Fruit fly (Drosophila melanogaster) whole organism, prepupa: ENCODE results near the gene CG14445.

Experiments
- Blimp-1 ChIP-seq: fragments of 200-800 bp; sonication (Bioruptor generic); optimal IDR thresholded peaks from 3 replicates; lab custom pipeline; 2017; ENCODE audit warnings: missing biosample characterization, missing genetic modification characterization, mild to moderate bottlenecking, moderate library complexity, missing genetic modification reagents
- CG10631 ChIP-seq: fragments of 200-800 bp; sonication (Bioruptor generic); optimal IDR thresholded peaks from 2 replicates; lab custom pipeline; 2016; ENCODE audit warnings: missing biosample characterization, missing genetic modification characterization
- CG11294 ChIP-seq: fragments of 200-800 bp; sonication (Bioruptor generic); IDR thresholded peaks from 2 replicates; pipeline ENCODE4 v1.3.6; 2022; ENCODE audit warnings: missing biosample characterization, missing genetic modification characterization
- CG11762 ChIP-seq: fragments of 200-800 bp; sonication (Bioruptor generic); optimal IDR thresholded peaks from 3 replicates; lab custom pipeline; 2016; ENCODE audit warnings: missing biosample characterization, missing genetic modification characterization; ENCODE audit not compliant: insufficient read depth
- CG15336 ChIP-seq: fragments of 200-800 bp; sonication (Bioruptor generic); IDR thresholded peaks from 2 replicates; pipeline ENCODE4 v1.3.6; 2022; ENCODE audit warnings: missing biosample characterization, missing genetic modification characterization
- CG1621 ChIP-seq: fragments of 200-800 bp; sonication (Bioruptor generic); optimal IDR thresholded peaks from 3 replicates; lab custom pipeline; 2018; ENCODE audit warnings: missing biosample characterization, mild to moderate bottlenecking, missing genetic modification characterization
- CG31627 ChIP-seq: fragments of 200-800 bp; sonication (Bioruptor generic); optimal IDR thresholded peaks from 3 replicates; lab custom pipeline; 2016; ENCODE audit warnings: missing biosample characterization, missing genetic modification characterization
- CG34406 ChIP-seq: fragments of 200-800 bp; sonication (Bioruptor generic); optimal IDR thresholded peaks from 3 replicates; lab custom pipeline; 2016; ENCODE audit warnings: missing biosample characterization, missing genetic modification characterization
- CG3919 ChIP-seq: fragments of 200-800 bp; sonication (Bioruptor generic); optimal IDR thresholded peaks from 3 replicates; lab custom pipeline; 2016; ENCODE audit warnings: missing biosample characterization, missing genetic modification characterization
- CG6163 ChIP-seq: fragments of 200-800 bp; sonication (Bioruptor generic); IDR thresholded peaks from 3 replicates; pipeline ENCODE4 v1.3.6; 2022; ENCODE audit warnings: missing biosample characterization, missing genetic modification characterization
- CG6808 ChIP-seq: fragments of 200-800 bp; sonication (Bioruptor generic); optimal IDR thresholded peaks from 3 replicates; lab custom pipeline; 2017; ENCODE audit warnings: missing biosample characterization, missing genetic modification characterization, mild to moderate bottlenecking, moderate library complexity, missing genetic modification reagents
- CG7368 ChIP-seq: fragments of 200-800 bp; sonication (Bioruptor generic); optimal IDR thresholded peaks from 3 replicates; lab custom pipeline; 2016; ENCODE audit warnings: missing biosample characterization, missing genetic modification characterization
- CG8319 ChIP-seq: fragments of 200-800 bp; sonication (Bioruptor generic); optimal IDR thresholded peaks from 3 replicates; lab custom pipeline; 2016; ENCODE audit warnings: missing biosample characterization, missing genetic modification characterization
- CG8632 ChIP-seq: fragments of 200-800 bp; sonication (Bioruptor generic); optimal IDR thresholded peaks from 3 replicates; lab custom pipeline; 2016; ENCODE audit warnings: missing biosample characterization, missing genetic modification characterization
- CG9139 ChIP-seq: fragments of 200-800 bp; sonication (Bioruptor generic); optimal IDR thresholded peaks from 3 replicates; lab custom pipeline; 2017; ENCODE audit warnings: missing biosample characterization, mild to moderate bottlenecking, missing genetic modification characterization
- Eip78C ChIP-seq: fragments of 200-800 bp; sonication (Bioruptor generic); peaks from one replicate; lab custom pipeline; 2016; ENCODE audit warnings: missing biosample characterization, missing genetic modification characterization
- Ets96B ChIP-seq: fragments of 200-800 bp; optimal IDR thresholded peaks from 2 replicates; lab custom pipeline; 2019; ENCODE audit warnings: missing biosample characterization, mild to moderate bottlenecking, missing genetic modification characterization, moderate library complexity
- Gug ChIP-seq: fragments of 200-800 bp; sonication (Bioruptor generic); IDR thresholded peaks from 2 replicates; pipeline ENCODE4 v1.3.6; 2022; ENCODE audit warnings: missing biosample characterization, missing genetic modification characterization
- Hr39 ChIP-seq: fragments of 200-800 bp; sonication (Bioruptor generic); optimal IDR thresholded peaks from 2 replicates; lab custom pipeline; 2016; ENCODE audit warnings: missing biosample characterization, missing genetic modification characterization
- Hr4 ChIP-seq: fragments of 200-800 bp; sonication (Bioruptor generic); optimal IDR thresholded peaks from 3 replicates; lab custom pipeline; 2016; ENCODE audit warnings: missing biosample characterization, missing genetic modification characterization
- Lpt ChIP-seq: fragments of 200-800 bp; sonication (Bioruptor generic); optimal IDR thresholded peaks from 3 replicates; lab custom pipeline; 2016; ENCODE audit warnings: missing biosample characterization, missing genetic modification characterization
- Met ChIP-seq: fragments of 200-800 bp; sonication (Bioruptor generic); optimal IDR thresholded peaks from 3 replicates; lab custom pipeline; 2016; ENCODE audit warnings: missing biosample characterization, missing genetic modification characterization
- OdsH ChIP-seq: fragments of 200-800 bp; sonication (Bioruptor generic); optimal IDR thresholded peaks from 3 replicates; lab custom pipeline; 2016; ENCODE audit warnings: missing biosample characterization, missing genetic modification characterization
- Sox14 ChIP-seq: fragments of 200-800 bp; sonication (Bioruptor generic); optimal IDR thresholded peaks from 3 replicates; lab custom pipeline; 2016; ENCODE audit warnings: missing biosample characterization, missing genetic modification characterization
- Sox15 ChIP-seq: fragments of 200-800 bp; sonication (Bioruptor generic); optimal IDR thresholded peaks from 3 replicates; lab custom pipeline; 2016; ENCODE audit warnings: missing biosample characterization, missing genetic modification characterization
- acj6 ChIP-seq: fragments of 200-800 bp; sonication (Bioruptor generic); optimal IDR thresholded peaks from 3 replicates; lab custom pipeline; 2016; ENCODE audit warnings: missing biosample characterization, missing genetic modification characterization
- dac ChIP-seq: fragments of 200-800 bp; sonication (Bioruptor generic); optimal IDR thresholded peaks from 2 replicates; lab custom pipeline; 2017; ENCODE audit warnings: missing biosample characterization, mild to moderate bottlenecking, missing genetic modification characterization
- dsx ChIP-seq: fragments of 200-800 bp; optimal IDR thresholded peaks from 3 replicates; lab custom pipeline; 2019; ENCODE audit warnings: missing biosample characterization, mild to moderate bottlenecking, missing genetic modification characterization, moderate library complexity; ENCODE audit not compliant: poor library complexity, severe bottlenecking
- esn ChIP-seq: fragments of 200-800 bp; sonication (Bioruptor generic); optimal IDR thresholded peaks from 2 replicates; lab custom pipeline; 2016; ENCODE audit warnings: missing biosample characterization, mild to moderate bottlenecking, missing genetic modification characterization, moderate library complexity
- fkh ChIP-seq: fragments of 200-800 bp; sonication (Bioruptor generic); optimal IDR thresholded peaks from 3 replicates; lab custom pipeline; 2017; ENCODE audit warnings: missing biosample characterization, mild to moderate bottlenecking, missing genetic modification characterization, moderate library complexity
- lz ChIP-seq: fragments of 200-800 bp; sonication (Bioruptor generic); optimal IDR thresholded peaks from 3 replicates; lab custom pipeline; 2016; ENCODE audit warnings: missing biosample characterization, missing genetic modification characterization
- net ChIP-seq: fragments of 200-800 bp; sonication (Bioruptor generic); optimal IDR thresholded peaks from 3 replicates; lab custom pipeline; 2016; ENCODE audit warnings: missing biosample characterization, missing genetic modification characterization
- pdm3 ChIP-seq: fragments of 200-800 bp; sonication (Bioruptor generic); optimal IDR thresholded peaks from 3 replicates; lab custom pipeline; 2016; ENCODE audit warnings: missing biosample characterization, missing genetic modification characterization
- salr ChIP-seq, 2 experiments: fragments of 200-800 bp; sonication (Bioruptor generic); optimal IDR thresholded peaks; 3 replicates each; lab custom pipeline; 2016 to 2018; ENCODE audit warnings: missing biosample characterization in 2 of 2, missing genetic modification characterization in 2 of 2, mild to moderate bottlenecking in 1 of 2
- spab ChIP-seq: fragments of 200-800 bp; sonication (Bioruptor generic); optimal IDR thresholded peaks from 2 replicates; lab custom pipeline; 2017; ENCODE audit warnings: missing biosample characterization, mild to moderate bottlenecking, missing genetic modification characterization, missing genetic modification reagents
- ss ChIP-seq, 2 experiments: fragments of 200-800 bp; sonication (Bioruptor generic); optimal IDR thresholded peaks; 2 replicates in 1 of 2; 3 replicates in 1 of 2; lab custom pipeline; 2017 to 2018; ENCODE audit warnings: mild to moderate bottlenecking in 2 of 2, missing biosample characterization in 2 of 2, missing genetic modification characterization in 2 of 2, moderate library complexity in 1 of 2
- svp ChIP-seq: fragments of 200-800 bp; sonication (Bioruptor generic); peaks from one replicate; lab custom pipeline; 2016; ENCODE audit warnings: missing biosample characterization, missing genetic modification characterization
- vri ChIP-seq: fragments of 200-800 bp; sonication (Bioruptor generic); optimal IDR thresholded peaks from 3 replicates; lab custom pipeline; 2016; ENCODE audit warnings: missing biosample characterization, mild to moderate bottlenecking, missing genetic modification characterization

CG14445 gene

DNA sequence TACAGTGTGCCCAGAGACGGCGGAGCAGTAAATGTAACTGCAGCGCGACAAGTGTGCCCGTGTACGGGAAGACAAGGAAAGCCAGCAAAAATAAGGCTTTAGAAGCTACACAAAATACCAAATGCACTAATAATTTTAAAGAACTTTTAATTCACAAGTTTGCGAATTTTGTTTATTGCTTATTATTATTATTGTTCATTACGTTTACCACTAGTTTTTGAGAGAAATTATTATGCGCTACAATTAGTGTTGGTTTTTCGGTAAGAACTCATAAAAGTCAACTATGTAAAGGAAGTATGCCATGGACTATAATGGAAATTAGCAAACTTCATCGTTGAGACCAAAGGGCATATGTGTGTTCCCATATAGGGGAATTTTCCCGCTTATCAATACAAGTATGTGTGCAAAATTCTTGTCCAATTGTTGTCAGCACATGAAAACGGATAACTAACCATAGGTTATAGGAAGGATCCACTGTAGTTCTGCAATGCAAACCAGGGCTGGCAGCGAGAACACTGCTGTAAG, 30.1 kb downstream of the CG14445 start, which contains the start of gene schlank (continued):
- TF ChIP-seq CG3919 (GFP tag; lab: Kevin White, UChicago) (peak; percentile 41), Hr4 (peak; percentile 65), acj6 (GFP tag; lab: Kevin White, UChicago) (no peak), Sox15 (GFP tag; lab: Kevin White, UChicago) (peak; percentile 52), Ets96B (tag; lab: Kevin White, UChicago) (peak; percentile 38), CG9139 (GFP tag; lab: Kevin White, UChicago) (no peak), salr (GFP tag; optimal IDR thresholded peaks at IDR 0.05; lab: Kevin White, UChicago) (peak in 1 of 2 experiments; percentile 10), Eip78C (GFP tag; lab: Kevin White, UChicago) (peak; percentile 85), dac (peak; percentile 10), svp (GFP tag; lab: Kevin White, UChicago) (peak; percentile 71), vri (GFP tag; lab: Kevin White, UChicago) (peak; percentile 32), CG15336 (peak; percentile 62), ss (GFP tag; optimal IDR thresholded peaks at IDR 0.05; lab: Kevin White, UChicago) (no peak), pdm3 (GFP tag; lab: Kevin White, UChicago) (no peak), Gug (GFP tag; lab: Robert Waterston, UW) (peak; percentile 42; the same call in 1 of the 2 replicates), CG6163 (peak; percentile 68), Blimp-1 (GFP tag; lab: Kevin White, UChicago) (peak; percentile 5), OdsH (no peak), CG31627 (GFP tag; lab: Kevin White, UChicago) (peak; percentile 74), CG11294 (peak; percentile 29; the same call in 1 of the 2 replicates), CG6808 (GFP tag; lab: Kevin White, UChicago) (no peak), Met (GFP tag; lab: Kevin White, UChicago) (peak; percentile 54), CG8319 (peak; percentile 44), Hr39 (GFP tag; lab: Kevin White, UChicago) (peak; percentile 70), spab (GFP tag; lab: Kevin White, UChicago) (no peak), Lpt (GFP tag; lab: Kevin White, UChicago) (no peak), CG7368 (peak; percentile 20), fkh (GFP tag; lab: Kevin White, UChicago) (no peak), lz (GFP tag; lab: Kevin White, UChicago) (peak; percentile 59), CG11762 (GFP tag; lab: Kevin White, UChicago) (peak; percentile 16), CG8632 (GFP tag; lab: Kevin White, UChicago) (no peak), net (GFP tag; lab: Kevin White, UChicago) (peak; percentile 19)

DNA sequence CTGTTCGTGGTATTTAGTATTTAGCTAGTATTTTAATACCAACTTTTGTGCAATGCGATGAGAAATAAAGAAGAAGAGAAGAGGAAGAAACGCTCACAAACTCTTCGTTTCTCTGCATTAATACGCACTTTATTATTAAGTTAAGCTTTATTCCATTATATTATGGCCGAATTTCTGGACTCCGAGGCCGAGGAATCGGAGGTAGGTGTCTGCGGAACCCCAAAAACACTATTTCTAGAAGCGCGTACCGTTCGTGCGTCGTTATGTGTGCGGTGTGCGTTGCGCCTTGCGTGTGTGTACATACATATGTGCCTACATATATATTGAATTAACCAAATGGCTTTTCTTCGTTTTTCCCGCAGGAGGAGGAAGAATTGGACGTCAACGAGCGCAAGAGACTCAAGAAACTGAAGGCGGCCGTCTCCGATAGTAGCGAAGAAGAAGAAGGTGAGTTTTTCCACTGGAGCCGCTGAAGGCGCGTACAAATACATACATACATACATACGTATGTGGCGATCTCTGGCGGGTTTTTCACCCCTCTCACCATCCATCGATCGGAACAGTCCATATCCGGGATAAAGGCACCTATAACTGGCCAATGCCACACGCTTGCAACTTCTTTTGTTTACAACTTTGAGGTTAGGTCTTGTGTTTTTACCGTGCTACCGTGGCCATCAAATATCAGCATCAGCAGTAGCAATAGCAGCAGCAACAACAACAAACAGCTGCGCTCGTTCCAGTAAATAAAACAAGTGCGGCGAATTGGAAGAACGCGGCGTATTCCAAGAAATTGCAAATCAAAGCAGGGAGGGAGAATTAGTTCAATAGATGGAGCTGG, 30.8 kb downstream of the CG14445 start, which contains the start of gene Spt6:
TSS of gene Spt6 (plus strand) at position 53 of the 838 bp plus-strand sequence.
- TF ChIP-seq Eip78C (GFP tag; lab: Kevin White, UChicago) (peak; percentile 5), CG6808 (GFP tag; lab: Kevin White, UChicago) (no peak), ss (GFP tag; optimal IDR thresholded peaks at IDR 0.05; lab: Kevin White, UChicago) (peak in 1 of 2 experiments; percentile 8), svp (GFP tag; lab: Kevin White, UChicago) (peak; percentile 34), CG1621 (tag; lab: Kevin White, UChicago) (peak; percentile 23)

DNA sequence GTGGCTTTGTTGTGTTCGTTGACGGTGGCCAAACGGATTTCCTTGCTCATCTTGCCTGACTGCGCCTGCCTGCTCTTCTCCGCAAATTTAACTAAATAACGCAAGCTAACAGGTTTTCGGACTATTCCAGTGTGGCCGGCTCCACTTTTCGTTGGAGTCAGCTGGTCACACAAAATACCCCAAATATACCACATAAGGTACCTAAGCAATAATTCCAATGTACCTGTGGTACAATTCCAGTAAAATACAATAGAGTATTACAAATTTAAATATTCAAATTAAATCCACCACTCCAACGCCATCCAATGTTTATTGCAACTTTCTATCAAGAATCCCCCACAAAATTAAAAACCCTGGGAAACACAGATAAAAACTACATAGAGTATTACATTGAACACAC, 39.5 kb downstream of the CG14445 start, which contains the start of gene CG3566:
TSS of gene CG3566 (minus strand) at position 135 of the 400 bp plus-strand sequence.
- TF ChIP-seq CG10631 (GFP tag; lab: Kevin White, UChicago) (no peak), Eip78C (GFP tag; lab: Kevin White, UChicago) (peak; percentile 63), esn (peak; percentile 21), CG34406 (no peak), Sox14 (GFP tag; lab: Kevin White, UChicago) (peak; percentile 12), CG15336 (0 out of 2 replicates have a peak, but pooled peaks have one; percentile 27), OdsH (no peak), vri (GFP tag; lab: Kevin White, UChicago) (peak; percentile 16), dsx (GFP tag; lab: Kevin White, UChicago) (peak; percentile 0), CG1621 (tag; lab: Kevin White, UChicago) (peak; percentile 12), CG11762 (GFP tag; lab: Kevin White, UChicago) (no peak), svp (GFP tag; lab: Kevin White, UChicago) (peak; percentile 52)
